Worm (Caenorhabditis elegans) whole organism, L1 larva: ENCODE results near the gene pqn-68.

Source experiments
- alr-1 ChIP-seq: fragments of 200-800 bp; sonication (Bioruptor generic); optimal IDR thresholded peaks from 2 replicates; lab custom pipeline; 2018; ENCODE audit warnings: borderline replicate concordance, mild to moderate bottlenecking, missing genetic modification characterization, missing compliant biosample characterization
- ama-1 ChIP-seq: fragments of 150-350 bp; optimal IDR thresholded peaks from 2 replicates; lab custom pipeline; 2014
- elt-3 ChIP-seq, 6 experiments: fragments of 150-350 bp in 1 of 6; sonication (generic microtip); optimal IDR thresholded peaks; 2 replicates each; lab custom pipeline; 2017 to 2018; ENCODE audit warnings: missing biosample characterization in 6 of 6, missing genetic modification characterization in 6 of 6, inconsistent platforms in 1 of 6
- fkh-10 ChIP-seq: sonication (generic microtip); optimal IDR thresholded peaks from 2 replicates; lab custom pipeline; 2017; ENCODE audit warnings: missing biosample characterization, missing genetic modification reagents, missing genetic modification characterization
- lin-13 ChIP-seq: fragments of 150-350 bp; optimal IDR thresholded peaks from 2 replicates; lab custom pipeline; 2014; ENCODE audit warnings: missing biosample characterization, missing genetic modification reagents, missing genetic modification characterization
- nhr-11 ChIP-seq: fragments of 150-350 bp; optimal IDR thresholded peaks from 2 replicates; lab custom pipeline; 2014; ENCODE audit warnings: missing biosample characterization, missing genetic modification characterization
- zip-4 ChIP-seq: fragments of 200-800 bp; sonication (Bioruptor generic); optimal IDR thresholded peaks from 2 replicates; lab custom pipeline; 2018; ENCODE audit warnings: mild to moderate bottlenecking, missing genetic modification characterization, moderate library complexity, missing compliant biosample characterization

DNA sequence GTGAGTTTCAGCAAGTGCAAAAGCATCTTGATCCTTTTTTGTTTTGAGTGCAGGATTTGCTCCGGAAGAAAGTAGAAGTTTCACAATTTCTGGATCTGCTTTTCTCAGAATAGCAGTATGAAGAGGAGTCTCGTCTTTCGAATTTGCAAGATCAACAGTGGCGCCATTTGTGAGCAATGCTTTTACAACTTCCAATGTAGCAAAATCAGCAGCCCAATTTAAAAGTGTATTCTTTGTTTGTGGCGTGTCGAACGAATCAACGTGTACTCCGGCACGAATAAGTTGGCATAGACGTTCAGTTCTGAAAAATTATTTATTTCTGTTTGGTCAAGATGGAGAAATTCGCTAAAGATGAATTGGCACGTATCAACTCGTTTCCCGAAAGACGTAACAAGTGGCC lies 2.8 kb upstream of the pqn-68 start, which contains the start of gene T16G1.13:
- no peak for TF ChIP-seq elt-3 (tag; optimal IDR thresholded peaks at IDR 0.05; lab: Kevin White, UChicago)
- no peak for TF ChIP-seq nhr-11 (tag; lab: Kevin White, UChicago)
- no peak for TF ChIP-seq zip-4 (GFP tag; lab: Kevin White, UChicago)
- no peak for TF ChIP-seq alr-1 (tag; lab: Kevin White, UChicago)
- no peak for TF ChIP-seq fkh-10 (GFP tag; lab: Kevin White, UChicago)
- TF ChIP-seq ama-1 (lab: Kevin White, UChicago): no peak
- no peak for TF ChIP-seq lin-13 (GFP tag; lab: Kevin White, UChicago)
